Worm (Caenorhabditis elegans) whole organism, L4/young adult: ENCODE results near the gene str-255.

Experiments used
- W03F9.2 ChIP-seq: fragments of 150-350 bp; optimal IDR thresholded peaks from 2 replicates; lab custom pipeline; 2014; ENCODE audit warnings: missing biosample characterization, missing genetic modification characterization
- dao-5 ChIP-seq: sonication (generic microtip); optimal IDR thresholded peaks from 2 replicates; lab custom pipeline; 2016; ENCODE audit warnings: missing genotype, missing genetic modification characterization, moderate library complexity, missing compliant biosample characterization
- him-1 ChIP-seq: sonication (generic microtip); optimal IDR thresholded peaks from 2 replicates; lab custom pipeline; 2016; ENCODE audit warnings: missing genotype, missing genetic modification reagents, missing genetic modification characterization, missing compliant biosample characterization

The str-255 gene

DNA sequence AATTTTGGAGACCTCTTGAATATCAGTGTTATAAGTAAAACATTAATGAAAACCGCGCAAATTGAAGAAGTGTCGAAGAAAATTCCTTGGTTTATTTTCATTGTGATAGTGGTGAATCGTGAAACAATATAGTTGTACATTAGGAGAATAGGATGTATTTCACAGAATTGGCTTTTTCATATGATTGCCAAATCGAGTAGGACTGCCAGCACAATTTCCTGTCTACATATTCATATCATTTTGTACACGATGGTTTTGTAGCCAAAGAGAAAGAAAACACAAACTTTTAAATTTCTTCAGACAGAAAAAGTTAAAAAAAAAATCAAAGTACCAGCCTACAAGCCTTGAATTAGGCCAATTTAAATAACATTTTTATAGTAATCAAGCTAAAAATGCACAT is at the start of gene str-255:
str-255 (minus strand) TSS at position 101 of the 400 bp plus-strand sequence.
- TF ChIP-seq W03F9.2: no peak
- no peak for TF ChIP-seq him-1 (tag; lab: Kevin White, UChicago)
- no peak for TF ChIP-seq dao-5 (tag; lab: Kevin White, UChicago)

DNA sequence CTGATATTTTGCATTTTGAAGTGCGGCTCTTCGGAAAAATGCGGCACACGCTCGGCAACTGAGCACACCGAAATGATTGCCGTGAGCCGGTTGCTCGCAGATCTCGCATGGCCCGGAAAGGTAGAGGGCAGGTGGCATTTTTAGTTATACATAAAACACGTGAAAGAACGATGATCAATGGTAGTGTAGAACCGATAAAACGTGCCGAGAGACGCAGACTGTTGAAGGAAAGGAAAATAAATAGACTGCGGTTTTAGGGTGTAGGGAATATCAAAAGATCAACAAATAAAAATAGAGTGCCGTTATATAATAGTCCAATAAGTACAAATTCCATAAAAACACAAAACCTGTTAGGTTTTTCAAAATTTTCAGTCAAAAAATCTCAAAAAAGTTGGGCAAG is 48.3 kb upstream of the str-255 start, which contains the start of gene nhr-133:
nhr-133 (minus strand) TSS at position 183 of the 400 bp plus-strand sequence.
- TF ChIP-seq dao-5 (tag; lab: Kevin White, UChicago) (no peak), him-1 (tag; lab: Kevin White, UChicago) (no peak), W03F9.2 (no peak)

DNA sequence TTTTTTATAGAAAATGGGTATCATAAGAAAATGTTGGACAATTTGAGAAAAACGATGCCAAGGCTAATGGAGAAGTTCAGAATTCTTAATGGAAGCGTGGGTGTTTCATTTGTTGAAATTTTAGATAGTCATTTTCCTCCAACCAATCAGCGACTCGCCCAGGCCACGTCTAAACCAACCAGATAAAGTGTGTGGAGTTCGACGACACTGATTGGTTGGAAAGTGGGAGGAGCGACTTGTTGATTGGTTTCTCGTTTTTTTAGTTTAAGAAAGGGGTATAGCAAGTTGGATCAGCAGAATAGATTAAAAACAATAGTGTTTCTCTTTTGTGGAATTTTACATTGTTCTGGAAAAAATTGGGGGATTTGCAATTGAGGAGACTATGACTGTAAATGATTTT is 43.9 kb upstream of the str-255 start:
- TF ChIP-seq W03F9.2 (no peak), dao-5 (tag; lab: Kevin White, UChicago) (no peak), him-1 (tag; lab: Kevin White, UChicago) (no peak)

DNA sequence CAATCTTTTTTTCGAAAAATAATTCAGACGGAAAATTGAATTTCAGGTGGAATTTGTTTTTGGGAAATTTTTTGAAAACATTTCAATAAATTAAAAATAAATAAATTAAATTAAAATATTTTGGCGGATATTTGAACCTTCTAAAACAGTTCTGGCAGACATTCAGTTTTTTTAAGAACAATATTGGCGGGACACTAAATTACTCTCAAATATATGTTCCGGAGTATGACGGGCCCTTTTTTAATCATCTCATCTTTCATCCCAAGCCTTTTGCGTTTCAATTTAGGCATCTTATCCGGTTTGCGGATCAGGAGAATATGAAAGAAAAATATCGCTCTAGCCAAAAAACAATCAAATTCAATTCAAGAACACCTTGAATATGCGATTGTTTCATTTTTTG is 43.2 kb upstream of the str-255 start, which contains the start of gene svh-11:
svh-11 (plus strand) TSS at position 301 of the 400 bp plus-strand sequence.
- TF ChIP-seq dao-5 (tag; lab: Kevin White, UChicago) (no peak), him-1 (tag; lab: Kevin White, UChicago) (no peak), W03F9.2 (no peak)

DNA sequence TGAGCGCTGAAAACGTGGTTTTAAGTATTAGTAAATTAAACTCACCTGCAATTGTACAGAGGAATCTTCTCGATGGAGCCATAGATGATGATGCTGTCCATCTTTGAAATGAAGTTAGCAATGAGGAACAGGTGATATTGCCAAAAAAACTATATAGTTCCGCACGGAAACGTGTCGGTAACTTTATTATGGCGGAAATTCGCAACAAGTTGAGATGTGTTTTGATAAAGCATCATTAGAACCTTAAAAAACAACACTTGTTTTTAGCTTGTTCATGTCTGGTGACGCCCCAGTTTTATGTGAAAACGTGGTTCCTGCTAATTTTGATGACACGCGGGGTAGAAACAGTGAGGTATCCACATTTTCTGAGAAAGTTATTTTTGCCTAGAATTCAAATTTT is 42.5 kb upstream of the str-255 start, which contains the start of gene srt-40:
srt-40 (minus strand) TSS at position 101 of the 400 bp plus-strand sequence.
- no peak for TF ChIP-seq W03F9.2
- TF ChIP-seq dao-5 (tag; lab: Kevin White, UChicago): no peak
- no peak for TF ChIP-seq him-1 (tag; lab: Kevin White, UChicago)

DNA sequence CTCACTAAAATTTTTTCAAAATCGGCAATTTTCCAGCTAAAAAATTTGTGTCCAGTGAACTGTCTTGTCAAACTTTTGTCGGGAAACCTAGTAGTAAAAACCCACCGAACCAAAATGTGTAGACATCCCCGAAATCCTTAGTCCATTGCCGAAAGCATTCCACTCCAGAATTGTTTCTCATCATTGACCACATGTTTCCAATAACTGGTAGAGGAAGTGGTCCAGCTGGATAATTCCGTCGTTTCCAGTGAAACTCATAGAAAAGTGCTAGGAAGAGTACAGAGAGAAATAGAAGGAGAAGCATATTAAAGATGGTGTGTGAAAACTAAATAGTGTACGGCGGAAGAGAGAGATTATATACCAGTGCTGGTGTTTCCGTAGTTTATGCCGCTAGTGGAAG is 40.4 kb upstream of the str-255 start, which contains the start of gene cyp-33C12:
cyp-33C12 (minus strand) TSS at position 321 of the 400 bp plus-strand sequence.
- TF ChIP-seq W03F9.2 (no peak), dao-5 (tag; lab: Kevin White, UChicago) (no peak)

DNA sequence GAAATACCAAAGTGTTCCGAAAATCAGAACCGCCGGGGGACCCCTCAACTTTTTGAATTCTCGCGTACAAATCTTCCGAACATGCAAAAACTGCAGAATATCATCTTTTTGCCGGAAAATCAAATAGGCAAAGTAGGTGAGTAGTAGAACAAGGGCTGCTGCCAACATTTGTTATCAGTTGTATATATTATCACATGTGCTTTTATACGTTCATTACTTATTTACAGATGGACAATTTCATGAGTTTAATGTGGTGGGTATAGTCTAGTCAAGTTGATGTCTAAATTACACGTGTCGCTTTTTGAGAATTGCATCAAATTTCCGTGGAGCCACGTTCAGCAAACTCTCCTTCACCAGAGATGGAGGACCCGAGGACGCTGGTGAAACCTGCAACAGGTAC is 37.6 kb upstream of the str-255 start, which contains the start of gene cyp-32B1:
cyp-32B1 (minus strand) TSS at position 176 of the 400 bp plus-strand sequence.
- TF ChIP-seq dao-5 (tag; lab: Kevin White, UChicago): no peak
- TF ChIP-seq W03F9.2: no peak
- TF ChIP-seq him-1 (tag; lab: Kevin White, UChicago): no peak

DNA sequence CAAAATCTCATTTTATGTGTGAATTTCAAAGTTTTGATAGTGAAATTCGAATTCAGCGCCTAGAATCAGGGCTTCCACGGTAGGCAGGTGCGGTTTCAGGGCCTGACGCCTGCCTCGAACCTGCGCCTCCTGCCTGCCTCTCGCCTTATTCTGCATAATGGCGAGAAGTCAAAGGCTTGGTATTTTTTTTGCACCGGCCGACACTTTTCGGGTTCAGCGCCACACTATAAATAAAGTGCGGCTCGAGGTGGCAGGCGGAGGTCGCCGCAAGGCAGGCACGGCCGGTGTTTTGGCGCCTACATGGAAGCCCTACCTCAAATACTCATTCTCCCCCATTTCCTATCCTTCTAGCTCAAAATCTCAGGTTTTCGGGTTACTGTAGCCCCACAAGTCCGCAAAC is 36.8 kb upstream of the str-255 start:
- TF ChIP-seq W03F9.2: no peak
- no peak for TF ChIP-seq dao-5 (tag; lab: Kevin White, UChicago)
- no peak for TF ChIP-seq him-1 (tag; lab: Kevin White, UChicago)

DNA sequence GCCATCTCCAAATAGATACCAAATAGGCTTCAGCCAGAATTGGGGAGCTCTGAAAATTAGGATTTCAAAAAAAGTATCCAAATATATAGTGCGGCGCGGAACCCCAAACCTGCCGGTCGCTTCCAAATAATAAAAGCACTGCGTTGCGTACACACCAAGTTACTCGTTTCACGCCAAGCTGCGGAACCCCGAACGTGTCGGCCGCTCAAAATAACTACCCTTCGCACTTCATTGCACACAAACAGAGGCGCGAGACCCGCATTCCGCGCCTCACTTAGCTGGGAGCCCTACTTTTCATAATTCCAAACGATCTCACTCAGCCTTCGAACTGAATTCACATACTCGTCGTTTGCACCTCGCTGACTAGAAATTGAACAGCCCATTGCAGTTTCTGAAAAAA is 36.0 kb upstream of the str-255 start:
- TF ChIP-seq W03F9.2 (no peak), dao-5 (tag; lab: Kevin White, UChicago) (no peak), him-1 (tag; lab: Kevin White, UChicago) (no peak)

DNA sequence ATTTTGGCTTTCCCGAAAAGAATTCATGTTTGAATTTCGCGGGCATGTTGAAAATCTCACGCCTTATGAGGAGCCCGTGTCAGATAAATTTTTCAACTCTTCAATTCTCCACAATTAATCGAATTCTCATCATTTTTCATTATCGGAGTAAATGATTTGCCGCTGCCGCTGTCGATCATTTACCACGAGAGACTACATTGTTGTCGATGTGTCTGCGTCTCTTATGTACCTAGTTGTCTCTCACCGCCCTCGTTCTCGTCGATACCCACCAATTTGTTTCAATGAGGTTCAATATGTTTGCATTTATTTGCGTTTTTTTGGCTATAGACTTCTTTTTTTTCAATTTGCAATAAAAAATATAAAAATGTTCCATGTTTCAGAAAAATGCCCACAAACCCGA is 28.5 kb upstream of the str-255 start, which contains the start of gene nhr-13:
nhr-13 (plus strand) TSS at position 369 of the 400 bp plus-strand sequence.
- no peak for TF ChIP-seq him-1 (tag; lab: Kevin White, UChicago)
- no peak for TF ChIP-seq dao-5 (tag; lab: Kevin White, UChicago)
- TF ChIP-seq W03F9.2: no peak

DNA sequence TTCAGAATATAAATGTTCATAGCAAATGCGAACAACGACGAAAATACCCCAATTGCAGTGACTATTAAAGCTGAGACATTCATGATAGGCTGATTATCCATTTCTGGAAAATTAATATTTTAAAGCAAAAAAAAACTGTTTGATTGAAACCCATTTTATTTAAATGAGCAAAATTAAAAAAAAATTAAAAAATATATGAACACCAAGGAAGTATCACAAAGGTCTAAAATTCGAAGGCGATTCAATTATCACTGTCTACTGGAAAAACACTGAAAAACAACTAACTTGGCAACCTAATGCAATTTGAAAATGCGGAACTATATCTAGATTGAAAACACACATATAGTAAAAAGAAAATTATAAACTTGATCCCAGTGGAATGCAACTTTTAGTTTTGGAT is 27.5 kb upstream of the str-255 start, which contains the start of gene srbc-42:
srbc-42 (minus strand) TSS at position 101 of the 400 bp plus-strand sequence.
- no peak for TF ChIP-seq him-1 (tag; lab: Kevin White, UChicago)
- no peak for TF ChIP-seq W03F9.2
- TF ChIP-seq dao-5 (tag; lab: Kevin White, UChicago): no peak

DNA sequence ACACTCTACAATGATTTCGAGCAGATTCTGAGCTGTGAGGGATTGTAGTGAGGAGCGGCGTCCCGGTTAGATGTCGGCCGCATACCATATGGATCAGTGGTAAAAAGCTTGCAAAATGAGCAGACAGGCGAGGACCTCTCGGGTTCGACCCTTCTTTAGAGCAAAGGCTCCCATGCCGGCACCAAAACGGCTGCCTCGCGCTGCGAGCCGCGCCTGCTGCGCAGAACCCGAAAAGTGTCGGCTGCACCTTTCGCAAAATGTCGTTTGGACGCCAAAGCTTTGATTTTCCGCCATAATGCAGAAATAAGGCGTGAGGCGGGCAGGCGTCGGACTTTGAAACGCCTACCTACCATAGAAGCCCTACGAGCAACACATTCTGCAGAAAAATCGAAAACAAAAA is 26.7 kb upstream of the str-255 start:
- TF ChIP-seq him-1 (tag; lab: Kevin White, UChicago) (no peak), dao-5 (tag; lab: Kevin White, UChicago) (no peak), W03F9.2 (no peak)

DNA sequence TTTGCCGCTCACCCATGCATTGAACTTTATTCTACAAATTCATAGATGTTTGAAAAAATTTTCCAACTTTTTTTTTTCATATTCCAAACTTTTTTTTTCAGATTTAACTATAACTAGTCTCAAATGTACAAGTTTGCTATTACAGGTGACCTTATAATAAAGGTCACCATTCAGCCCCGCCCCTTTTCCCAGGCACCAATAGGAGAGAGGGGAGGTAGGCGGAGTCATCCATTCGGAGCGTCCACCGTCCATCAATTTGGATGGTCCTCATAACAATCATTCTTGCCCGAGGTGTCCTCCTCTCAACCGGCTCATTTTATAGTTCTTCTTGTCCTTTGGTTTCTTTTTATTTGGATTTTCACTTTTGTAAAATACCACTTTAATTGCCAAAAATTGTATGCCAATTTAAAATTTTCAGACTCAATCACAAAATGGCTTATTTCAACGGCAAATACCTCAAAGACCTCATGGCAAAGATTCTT is 24.3 kb upstream of the str-255 start, which contains the start of gene Y5H2B.3:
Y5H2B.3 (plus strand) TSS at position 432 of the 482 bp plus-strand sequence.
- TF ChIP-seq dao-5 (tag; lab: Kevin White, UChicago): no peak
- TF ChIP-seq him-1 (tag; lab: Kevin White, UChicago): no peak
- TF ChIP-seq W03F9.2: no peak

DNA sequence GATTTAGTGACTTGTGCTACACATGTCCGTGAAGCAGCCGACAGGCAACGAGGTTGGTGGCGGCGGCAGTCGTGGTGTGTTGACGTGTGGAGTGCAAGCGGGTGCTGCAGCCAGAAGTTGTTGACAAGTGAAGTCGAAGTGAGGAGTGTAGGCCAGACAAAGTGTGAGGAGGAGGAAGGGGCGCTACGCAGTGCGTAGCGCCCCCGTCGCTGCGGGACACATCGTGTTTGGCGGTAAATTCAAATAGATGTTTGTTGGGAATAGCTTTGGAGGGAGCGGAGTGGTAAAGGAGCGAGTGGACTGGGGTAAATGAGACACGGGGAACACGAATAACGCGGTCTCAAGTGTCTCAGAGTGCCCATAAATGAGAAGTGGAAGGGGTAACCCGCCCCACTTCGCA is 21.9 kb upstream of the str-255 start:
- TF ChIP-seq dao-5 (tag; lab: Kevin White, UChicago): no peak
- no peak for TF ChIP-seq W03F9.2
- no peak for TF ChIP-seq him-1 (tag; lab: Kevin White, UChicago)

DNA sequence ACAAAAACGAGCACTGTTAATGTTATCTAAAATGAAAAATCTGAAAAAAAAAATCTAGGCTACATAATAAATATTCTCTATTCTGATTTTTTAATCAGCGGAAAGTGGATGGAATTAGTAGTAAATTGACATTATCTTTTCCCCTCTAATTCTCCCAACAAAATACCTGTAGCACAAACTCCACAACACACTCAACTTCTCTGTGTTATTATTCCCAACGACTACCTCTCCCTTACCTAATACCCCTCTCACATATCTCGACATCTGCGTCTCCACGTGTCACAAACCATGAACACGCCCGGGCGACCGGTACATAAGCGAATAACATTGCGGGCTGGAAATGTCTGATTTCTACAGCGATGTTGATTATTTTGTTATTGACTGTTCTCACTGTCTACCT is 19.5 kb upstream of the str-255 start, which contains the start of gene cyp-33C2:
cyp-33C2 (plus strand) TSS at position 327 of the 400 bp plus-strand sequence.
- TF ChIP-seq dao-5 (tag; lab: Kevin White, UChicago) (no peak), him-1 (tag; lab: Kevin White, UChicago) (no peak)
